Worm (Caenorhabditis elegans) whole organism, L3 larva: ENCODE results near the gene clec-141.

Experiments
- ZK546.5 ChIP-seq: sonication (generic microtip); optimal IDR thresholded peaks from 2 replicates; lab custom pipeline; 2017; ENCODE audit warnings: missing biosample characterization, missing genetic modification characterization
- aly-2 ChIP-seq: fragments of 150-350 bp; optimal IDR thresholded peaks from 2 replicates; lab custom pipeline; 2014; ENCODE audit warnings: missing biosample characterization, missing genetic modification characterization
- ama-1 ChIP-seq: fragments of 150-350 bp; optimal IDR thresholded peaks from 2 replicates; lab custom pipeline; 2018
- ceh-28 ChIP-seq: fragments of 150-350 bp; optimal IDR thresholded peaks from 2 replicates; lab custom pipeline; 2014; ENCODE audit warnings: missing biosample characterization, missing genetic modification reagents, missing genetic modification characterization
- ceh-82 ChIP-seq: fragments of 150-350 bp; optimal IDR thresholded peaks from 2 replicates; lab custom pipeline; 2014; ENCODE audit warnings: missing biosample characterization, missing genetic modification characterization
- daf-12 ChIP-seq: fragments of 150-350 bp; optimal IDR thresholded peaks from 2 replicates; lab custom pipeline; 2014; ENCODE audit warnings: missing biosample characterization, missing genetic modification reagents, missing genetic modification characterization
- egl-5 ChIP-seq: fragments of 150-350 bp; optimal IDR thresholded peaks from 2 replicates; lab custom pipeline; 2017; ENCODE audit warnings: missing biosample characterization, missing genetic modification reagents, missing genetic modification characterization, inconsistent platforms
- elt-1 ChIP-seq: fragments of 150-350 bp; optimal IDR thresholded peaks from 2 replicates; lab custom pipeline; 2014; ENCODE audit warnings: missing biosample characterization, missing genetic modification characterization
- elt-2 ChIP-seq: sonication (generic microtip); optimal IDR thresholded peaks from 2 replicates; lab custom pipeline; 2016; ENCODE audit warnings: missing genetic modification reagents, mild to moderate bottlenecking, missing genetic modification characterization, missing compliant biosample characterization
- elt-3 ChIP-seq, 3 experiments: fragments of 150-350 bp in 1 of 3; sonication (generic microtip) in 2 of 3; optimal IDR thresholded peaks; 2 replicates in 2 of 3; 4 replicates in 1 of 3; lab custom pipeline; 2014 to 2017; ENCODE audit warnings: missing biosample characterization in 3 of 3, missing genetic modification characterization in 3 of 3
- eor-1 ChIP-seq, 2 experiments: fragments of 150-350 bp; optimal IDR thresholded peaks; 2 replicates each; lab custom pipeline; 2014 to 2018; ENCODE audit warnings: missing biosample characterization in 2 of 2, missing genetic modification characterization in 2 of 2
- fkh-10 ChIP-seq: sonication (generic microtip); optimal IDR thresholded peaks from 2 replicates; lab custom pipeline; 2017; ENCODE audit warnings: missing biosample characterization, missing genetic modification reagents, missing genetic modification characterization
- fkh-2 ChIP-seq: fragments of 150-350 bp; optimal IDR thresholded peaks from 2 replicates; lab custom pipeline; 2014; ENCODE audit warnings: missing biosample characterization, missing genetic modification reagents, missing genetic modification characterization
- fos-1 ChIP-seq: fragments of 150-350 bp; optimal IDR thresholded peaks from 2 replicates; lab custom pipeline; 2014; ENCODE audit warnings: missing biosample characterization, missing genetic modification characterization
- hmg-11 ChIP-seq: sonication (generic microtip); optimal IDR thresholded peaks from 2 replicates; lab custom pipeline; 2016; ENCODE audit warnings: missing genetic modification characterization, missing compliant biosample characterization
- jun-1 ChIP-seq: fragments of 150-350 bp; optimal IDR thresholded peaks from 2 replicates; lab custom pipeline; 2014; ENCODE audit warnings: missing biosample characterization, missing genetic modification reagents, missing genetic modification characterization
- lin-15B ChIP-seq: fragments of 150-350 bp; optimal IDR thresholded peaks from 2 replicates; lab custom pipeline; 2014; ENCODE audit warnings: missing biosample characterization, missing genetic modification characterization
- lin-39 ChIP-seq: fragments of 150-350 bp; optimal IDR thresholded peaks from 2 replicates; lab custom pipeline; 2018; ENCODE audit warnings: missing biosample characterization, missing genetic modification reagents, missing genetic modification characterization
- lsy-12 ChIP-seq: sonication (generic microtip); optimal IDR thresholded peaks from 2 replicates; lab custom pipeline; 2016; ENCODE audit warnings: mild to moderate bottlenecking, missing genetic modification characterization, missing compliant biosample characterization
- mml-1 ChIP-seq: fragments of 150-350 bp; sonication (generic microtip); optimal IDR thresholded peaks from 3 replicates; lab custom pipeline; 2014; ENCODE audit warnings: missing biosample characterization, missing genetic modification characterization
- nfya-1 ChIP-seq: sonication (generic microtip); optimal IDR thresholded peaks from 2 replicates; lab custom pipeline; 2017; ENCODE audit warnings: missing genetic modification characterization, mild to moderate bottlenecking, missing compliant biosample characterization, antibody characterized with exemption, moderate library complexity; ENCODE audit not compliant: insufficient read depth
- nhr-11 ChIP-seq: fragments of 150-350 bp; optimal IDR thresholded peaks from 2 replicates; lab custom pipeline; 2014; ENCODE audit warnings: missing biosample characterization, missing genetic modification characterization
- nhr-12 ChIP-seq: fragments of 150-350 bp; optimal IDR thresholded peaks from 2 replicates; lab custom pipeline; 2014; ENCODE audit warnings: missing biosample characterization, missing genetic modification characterization
- nhr-23 ChIP-seq: fragments of 150-350 bp; optimal IDR thresholded peaks from 2 replicates; lab custom pipeline; 2014; ENCODE audit warnings: missing biosample characterization, missing genetic modification reagents, missing genetic modification characterization
- nhr-237 ChIP-seq: fragments of 150-350 bp; optimal IDR thresholded peaks from 2 replicates; lab custom pipeline; 2014; ENCODE audit warnings: missing biosample characterization, missing genetic modification characterization
- nhr-25 ChIP-seq: sonication (generic microtip); optimal IDR thresholded peaks from 2 replicates; lab custom pipeline; 2017; ENCODE audit warnings: missing biosample characterization, missing genetic modification characterization
- nhr-28 ChIP-seq: fragments of 150-350 bp; optimal IDR thresholded peaks from 2 replicates; lab custom pipeline; 2014; ENCODE audit warnings: missing biosample characterization, missing genetic modification characterization
- nhr-43 ChIP-seq: sonication (generic microtip); optimal IDR thresholded peaks from 2 replicates; lab custom pipeline; 2016; ENCODE audit warnings: mild to moderate bottlenecking, missing genetic modification characterization, missing compliant biosample characterization; ENCODE audit not compliant: poor library complexity, severe bottlenecking
- nhr-76 ChIP-seq: fragments of 150-350 bp; sonication (generic microtip); optimal IDR thresholded peaks from 5 replicates; lab custom pipeline; 2014; ENCODE audit warnings: missing biosample characterization, missing genetic modification characterization
- nhr-77 ChIP-seq: fragments of 150-350 bp; optimal IDR thresholded peaks from 2 replicates; lab custom pipeline; 2014; ENCODE audit warnings: missing biosample characterization, missing genetic modification characterization
- pha-4 ChIP-seq: fragments of 150-350 bp; optimal IDR thresholded peaks from 2 replicates; lab custom pipeline; 2014; ENCODE audit warnings: missing biosample characterization, missing genetic modification reagents, missing genetic modification characterization
- pqm-1 ChIP-seq: fragments of 150-350 bp; optimal IDR thresholded peaks from 2 replicates; lab custom pipeline; 2017; ENCODE audit warnings: missing biosample characterization, missing genetic modification characterization, inconsistent platforms
- sea-2 ChIP-seq: fragments of 150-350 bp; sonication (generic microtip); optimal IDR thresholded peaks from 4 replicates; lab custom pipeline; 2014; ENCODE audit warnings: missing biosample characterization, missing genetic modification reagents, missing genetic modification characterization
- skn-1 ChIP-seq: fragments of 150-350 bp; optimal IDR thresholded peaks from 2 replicates; lab custom pipeline; 2014; ENCODE audit warnings: missing biosample characterization, missing genetic modification characterization
- snpc-4 ChIP-seq: fragments of 150-350 bp; optimal IDR thresholded peaks from 2 replicates; lab custom pipeline; 2014; ENCODE audit warnings: missing biosample characterization, missing genetic modification characterization
- tbx-2 ChIP-seq: sonication (generic microtip); optimal IDR thresholded peaks from 2 replicates; lab custom pipeline; 2016; ENCODE audit warnings: mild to moderate bottlenecking, missing genetic modification characterization, missing compliant biosample characterization
- unc-39 ChIP-seq: sonication (generic microtip); optimal IDR thresholded peaks from 4 replicates; lab custom pipeline; 2017; ENCODE audit warnings: missing biosample characterization, missing genetic modification characterization
- unc-62 ChIP-seq: fragments of 150-350 bp; sonication (generic microtip); optimal IDR thresholded peaks from 4 replicates; lab custom pipeline; 2014; ENCODE audit warnings: missing biosample characterization, missing genetic modification reagents, missing genetic modification characterization
- zag-1 ChIP-seq: fragments of 150-350 bp; optimal IDR thresholded peaks from 2 replicates; lab custom pipeline; 2014; ENCODE audit warnings: missing biosample characterization, missing genetic modification characterization
- ztf-11 ChIP-seq: fragments of 150-350 bp; optimal IDR thresholded peaks from 2 replicates; lab custom pipeline; 2014; ENCODE audit warnings: missing biosample characterization, missing genetic modification characterization
- ztf-4 ChIP-seq: fragments of 150-350 bp; optimal IDR thresholded peaks from 2 replicates; lab custom pipeline; 2014; ENCODE audit warnings: missing biosample characterization, missing genetic modification characterization

Gene clec-141

ce11 chrII:5378239-5378521 is 29.3 kb downstream of the clec-141 start:
- TF ChIP-seq nhr-237 (tag; lab: Kevin White, UChicago) (no peak), nhr-12 (no peak), nhr-77 (tag; lab: Kevin White, UChicago) (no peak), lin-15B (tag; lab: Kevin White, UChicago) (no peak), nhr-23 (tag; lab: Kevin White, UChicago) (peak; percentile 9), skn-1 (tag; lab: Kevin White, UChicago) (peak; percentile 82), pqm-1 (tag; lab: Kevin White, UChicago) (no peak), egl-5 (tag; lab: Kevin White, UChicago) (no peak), elt-2 (tag; lab: Kevin White, UChicago) (no peak), zag-1 (tag; lab: Kevin White, UChicago) (no peak), nhr-43 (tag; lab: Kevin White, UChicago) (peak; percentile 5), nhr-25 (tag; lab: Kevin White, UChicago) (peak; percentile 68), fkh-10 (GFP tag; lab: Kevin White, UChicago) (no peak), nhr-11 (tag; lab: Kevin White, UChicago) (no peak)

- no peak for TF ChIP-seq unc-62
- no peak for TF ChIP-seq ceh-82 (tag; lab: Kevin White, UChicago)
- peak; percentile 63 for TF ChIP-seq pha-4 (tag; lab: Kevin White, UChicago)
- peak; percentile 15 for TF ChIP-seq snpc-4 (tag; lab: Kevin White, UChicago)
Measured at ce11 chrII:5377467-5378238, 29.8 kb downstream of the clec-141 start, which contains the start of gene prdx-2. Gene prdx-2, plus strand, starts transcription at chrII:5378195.

- no peak for TF ChIP-seq eor-1 (tag; optimal IDR thresholded peaks at IDR 0.05; lab: Kevin White, UChicago)
- peak; percentile 16 for TF ChIP-seq elt-2 (tag; lab: Kevin White, UChicago)
Measured at ce11 chrII:5374967-5375366, 32.5 kb downstream of the clec-141 start, which contains the start of gene algn-2. Gene algn-2, plus strand, starts transcription at chrII:5375267.

- TF ChIP-seq ztf-11 (tag; lab: Kevin White, UChicago) (no peak), elt-3 (tag; optimal IDR thresholded peaks at IDR 0.05; lab: Kevin White, UChicago) (no peak), lin-15B (tag; lab: Kevin White, UChicago) (peak; percentile 88), nhr-237 (tag; lab: Kevin White, UChicago) (no peak), pqm-1 (tag; lab: Kevin White, UChicago) (peak; percentile 71), elt-2 (tag; lab: Kevin White, UChicago) (peak; percentile 92), nhr-12 (no peak), unc-39 (tag; lab: Kevin White, UChicago) (no peak), ceh-28 (tag; lab: Kevin White, UChicago) (peak; percentile 79), nfya-1 (peak; percentile 88), nhr-25 (tag; lab: Kevin White, UChicago) (peak; percentile 95), elt-1 (peak; percentile 42), daf-12 (tag; lab: Kevin White, UChicago) (no peak), lin-39 (tag; lab: Kevin White, UChicago) (peak; percentile 59), lsy-12 (tag; lab: Kevin White, UChicago) (peak; percentile 84), ceh-82 (tag; lab: Kevin White, UChicago) (peak; percentile 36), tbx-2 (peak; percentile 73), ama-1 (lab: Kevin White, UChicago) (peak; percentile 77), mml-1 (tag; lab: Kevin White, UChicago) (no peak), pha-4 (tag; lab: Kevin White, UChicago) (peak; percentile 97), hmg-11 (tag; lab: Kevin White, UChicago) (peak; percentile 84), ZK546.5 (tag; lab: Kevin White, UChicago) (no peak), egl-5 (tag; lab: Kevin White, UChicago) (peak; percentile 23), nhr-43 (tag; lab: Kevin White, UChicago) (peak; percentile 89), nhr-11 (tag; lab: Kevin White, UChicago) (peak; percentile 81), nhr-76 (tag; lab: Kevin White, UChicago) (no peak), fkh-10 (GFP tag; lab: Kevin White, UChicago) (peak; percentile 74), unc-62 (peak; percentile 13), fkh-2 (tag; lab: Kevin White, UChicago) (no peak), aly-2 (tag; lab: Kevin White, UChicago) (no peak), fos-1 (tag; lab: Kevin White, UChicago) (no peak), zag-1 (tag; lab: Kevin White, UChicago) (peak; percentile 31), skn-1 (tag; lab: Kevin White, UChicago) (peak; percentile 23), snpc-4 (tag; lab: Kevin White, UChicago) (peak; percentile 88), nhr-28 (tag; lab: Kevin White, UChicago) (no peak), ztf-4 (peak; percentile 77), nhr-23 (tag; lab: Kevin White, UChicago) (peak; percentile 97), jun-1 (tag; lab: Kevin White, UChicago) (peak; percentile 71), sea-2 (GFP tag; lab: Kevin White, UChicago) (no peak)
Measured at ce11 chrII:5373275-5374047, 34.0 kb downstream of the clec-141 start, which contains the start of the genes agt-2 and F09E5.3. Gene agt-2, minus strand, starts transcription at chrII:5373827. Gene F09E5.3, plus strand, starts transcription at chrII:5373997.
